Fruit fly (Drosophila melanogaster): ENCODE measurements around the gene CG15525.

Gene CG15525

dm6 chr3R:30021559-30022451 lies 24.3 kb upstream of the CG15525 start, which contains the start of gene Mgat2 (continued):
- TF ChIP-seq hbn (GFP tag; IDR thresholded peaks at IDR 0.05; ENCODE audit: partially characterized antibody) (peak; percentile 89), CG11696 (GFP tag; IDR thresholded peaks at IDR 0.05) (0 out of 2 replicates have a peak, but pooled peaks have one; percentile 7), CG6175 (GFP tag; IDR thresholded peaks at IDR 0.05) (peak; percentile 82; the same call in 2 of the 3 replicates), esg (GFP tag; conservative IDR thresholded peaks at IDR 0.05) (no peak), Fer3 (tag; optimal IDR thresholded peaks at IDR 0.05) (peak; percentile 15), Lhr (GFP tag; optimal IDR thresholded peaks at IDR 0.05) (no peak), CG31224 (GFP tag; IDR thresholded peaks at IDR 0.05) (no peak), kni (GFP tag; optimal IDR thresholded peaks at IDR 0.05) (peak; percentile 90), scrt (GFP tag; optimal IDR thresholded peaks at IDR 0.05) (peak; percentile 32), lbe (GFP tag; optimal IDR thresholded peaks at IDR 0.05) (peak; percentile 34), CG17186 (GFP tag; optimal IDR thresholded peaks at IDR 0.05) (peak; percentile 24), CG17385 (GFP tag; optimal IDR thresholded peaks at IDR 0.05) (peak; percentile 20), crp (GFP tag; optimal IDR thresholded peaks at IDR 0.05) (peak; percentile 73 to 96), CG10979 (tag; optimal IDR thresholded peaks at IDR 0.05) (no peak), Optix (GFP tag; IDR thresholded peaks at IDR 0.05) (peak; percentile 30; the same call in 1 of the 3 replicates), Dbx (GFP tag; IDR thresholded peaks at IDR 0.05) (0 out of 3 replicates have a peak, but pooled peaks have one; percentile 16), CG7963 (GFP tag; IDR thresholded peaks at IDR 0.05; ENCODE audit: partially characterized antibody) (peak; percentile 82), CG4328 (GFP tag; optimal IDR thresholded peaks at IDR 0.05) (peak; percentile 9), Bgb (GFP tag; IDR thresholded peaks at IDR 0.05; ENCODE audit: partially characterized antibody) (peak; percentile 81), CG18599 (GFP tag; optimal IDR thresholded peaks at IDR 0.05) (no peak), CG2875 (GFP tag; optimal IDR thresholded peaks at IDR 0.05) (peak; percentile 14), vvl (GFP tag; IDR thresholded peaks at IDR 0.05) (peak; percentile 84)

dm6 chr3R:30021009-30021408 lies 23.5 kb upstream of the CG15525 start:
- TF ChIP-seq CG4404 (GFP tag; IDR thresholded peaks at IDR 0.05) (no peak), schlank (tag; optimal IDR thresholded peaks at IDR 0.05) (no peak), CG10366 (GFP tag; IDR thresholded peaks at IDR 0.05) (peak; percentile 16; the same call in 1 of the 2 replicates), CG2120 (GFP tag; optimal IDR thresholded peaks at IDR 0.05) (peak; percentile 10), jumu (GFP tag; optimal IDR thresholded peaks at IDR 0.05) (no peak), CG18599 (GFP tag; optimal IDR thresholded peaks at IDR 0.05) (peak; percentile 45), dmrt11E (tag; optimal IDR thresholded peaks at IDR 0.05) (peak; percentile 1), CG4730 (GFP tag; IDR thresholded peaks at IDR 0.05) (0 out of 2 replicates have a peak, but pooled peaks have one; percentile 27), CG31365 (tag; optimal IDR thresholded peaks at IDR 0.05) (no peak), unpg (GFP tag; optimal IDR thresholded peaks at IDR 0.05) (peak; percentile 33), CG14050 (GFP tag; IDR thresholded peaks at IDR 0.05) (no peak), CG33213 (GFP tag; optimal IDR thresholded peaks at IDR 0.05) (no peak), wor (GFP tag; IDR thresholded peaks at IDR 0.05) (no peak), Bteb2 (GFP tag; optimal IDR thresholded peaks at IDR 0.05) (no peak), CG31441 (GFP tag; IDR thresholded peaks at IDR 0.05) (peak; percentile 24; the same call in 1 of the 2 replicates), ranshi (GFP tag; IDR thresholded peaks at IDR 0.05) (peak; percentile 9; the same call in 1 of the 2 replicates), Lim3 (GFP tag; IDR thresholded peaks at IDR 0.05) (no peak), CG14667 (GFP tag; IDR thresholded peaks at IDR 0.05) (no peak), fd96Cb (tag; optimal IDR thresholded peaks at IDR 0.05) (peak; percentile 43), CG17359 (tag; optimal IDR thresholded peaks at IDR 0.05) (peak; percentile 22), CG9797 (GFP tag; optimal IDR thresholded peaks at IDR 0.05) (no peak), zf30C (GFP tag; optimal IDR thresholded peaks at IDR 0.05) (peak; percentile 33), wdn (GFP tag; IDR thresholded peaks at IDR 0.05) (no peak), fd64A (GFP tag; optimal IDR thresholded peaks at IDR 0.05) (no peak), CTCF (GFP tag; optimal IDR thresholded peaks at IDR 0.05) (no peak), CG10267 (tag; optimal IDR thresholded peaks at IDR 0.05) (no peak), CG10979 (tag; optimal IDR thresholded peaks at IDR 0.05) (peak; percentile 10), Nf-YB (GFP tag; optimal IDR thresholded peaks at IDR 0.05) (no peak)
